Fruit fly (Drosophila melanogaster) Kc167 (cell line): ENCODE data around the gene Snapin.

Source experiments
- Myc ChIP-seq: fragments of >200 bp; optimal IDR thresholded peaks from 2 replicates; lab custom pipeline; 2017; ENCODE audit warnings: missing external identifiers
- Sin3A ChIP-seq: fragments of >200 bp; optimal IDR thresholded peaks from 2 replicates; lab custom pipeline; 2018; ENCODE audit warnings: missing external identifiers
- h ChIP-seq: fragments of >200 bp; optimal IDR thresholded peaks from 3 replicates; lab custom pipeline; 2018; ENCODE audit warnings: missing external identifiers
- psq ChIP-seq: fragments of >200 bp; optimal IDR thresholded peaks from 2 replicates; lab custom pipeline; 2017; ENCODE audit warnings: missing external identifiers

DNA sequence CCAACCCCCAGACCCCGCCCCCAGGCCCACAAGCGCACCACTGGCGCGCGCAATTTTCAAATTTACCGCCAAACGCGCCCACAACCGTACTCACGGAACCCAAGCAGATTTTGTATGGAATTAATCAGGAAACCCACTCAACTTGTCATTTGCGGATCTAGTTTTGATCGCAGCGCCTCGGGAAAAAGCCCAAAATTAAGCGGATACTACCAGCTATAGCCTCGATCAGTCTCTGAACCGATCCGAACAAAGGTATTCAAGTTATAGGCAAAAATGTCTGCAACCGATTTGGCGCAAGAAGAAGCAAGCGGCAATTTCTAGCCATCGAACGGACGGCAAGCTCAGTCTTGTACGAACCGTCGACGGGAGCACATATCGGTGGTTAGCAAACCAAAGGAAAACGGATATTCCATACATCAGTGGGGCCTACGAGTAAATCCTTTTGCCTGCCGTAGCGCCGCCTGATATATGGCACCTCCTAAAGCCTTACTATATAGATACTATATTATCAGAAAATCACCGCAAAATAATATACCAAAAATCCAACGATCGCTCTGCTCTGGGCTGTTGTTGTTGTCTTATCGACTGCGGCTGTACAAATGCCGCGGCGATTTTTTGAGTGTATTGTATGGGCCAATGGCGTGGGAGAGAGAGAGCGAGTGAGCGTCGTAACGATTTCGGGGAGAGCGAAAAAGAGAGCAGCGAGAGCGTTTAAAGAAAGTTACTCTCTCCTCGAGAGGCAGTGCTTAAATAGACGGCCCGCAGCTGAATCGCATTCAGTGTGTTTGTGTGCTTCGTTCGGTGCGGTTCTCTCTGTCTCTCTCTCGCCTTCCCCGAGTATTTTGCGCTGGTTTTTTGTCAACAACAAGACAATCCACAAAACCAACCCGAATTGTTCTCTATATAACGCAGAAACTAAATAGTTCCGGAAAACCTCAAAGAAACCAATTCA lies 6.7 kb downstream of the Snapin start, which contains the start of gene Pgk:
- TF ChIP-seq psq (no peak), Sin3A (lab: Kevin White, UChicago) (no peak), h (lab: Kevin White, UChicago) (no peak), Myc (lab: Kevin White, UChicago) (no peak)
